Worm (Caenorhabditis elegans) whole organism, L4 larva: Measurements from ENCODE around the gene F58B4.6.

Experiments
- D1046.2 ChIP-seq: fragments of 200-800 bp; sonication (Bioruptor generic); IDR thresholded peaks from 2 replicates; pipeline ENCODE4 v1.3.6; 2022; ENCODE audit warnings: missing genetic modification characterization, missing compliant biosample characterization
- F44E2.7 ChIP-seq: fragments of 200-800 bp; sonication (Bioruptor generic); IDR thresholded peaks from 2 replicates; pipeline ENCODE4 v2.1.2; 2022; ENCODE audit warnings: missing genetic modification characterization, missing compliant biosample characterization
- T20F7.1 ChIP-seq: fragments of 200-800 bp; sonication (Bioruptor generic); optimal IDR thresholded peaks from 2 replicates; lab custom pipeline; 2018; ENCODE audit warnings: mild to moderate bottlenecking, missing genetic modification characterization, missing compliant biosample characterization
- ama-1 ChIP-seq: fragments of 150-350 bp; optimal IDR thresholded peaks from 2 replicates; lab custom pipeline; 2014; ENCODE audit warnings: inconsistent platforms, mixed read lengths
- arid-1 ChIP-seq: fragments of 200-800 bp; sonication (Bioruptor generic); conservative IDR thresholded peaks from 2 replicates; pipeline ENCODE4 v1.3.6; 2022; ENCODE audit warnings: missing genetic modification reagents, missing genetic modification characterization, missing compliant biosample characterization
- ceh-20 ChIP-seq: fragments of 200-800 bp; sonication (Bioruptor generic); IDR thresholded peaks from 2 replicates; pipeline ENCODE4 v1.3.6; 2022; ENCODE audit warnings: missing genetic modification reagents, missing genetic modification characterization, missing compliant biosample characterization
- ceh-32 ChIP-seq: sonication (generic microtip); optimal IDR thresholded peaks from 2 replicates; lab custom pipeline; 2016; ENCODE audit warnings: mild to moderate bottlenecking, missing genetic modification characterization, missing compliant biosample characterization; ENCODE audit not compliant: poor library complexity
- ceh-82 ChIP-seq: sonication (generic microtip); optimal IDR thresholded peaks from 2 replicates; lab custom pipeline; 2017; ENCODE audit warnings: missing biosample characterization, missing genetic modification characterization
- ces-1 ChIP-seq: fragments of 150-350 bp; sonication (generic microtip); optimal IDR thresholded peaks from 4 replicates; lab custom pipeline; 2014; ENCODE audit warnings: missing biosample characterization, missing genetic modification reagents, missing genetic modification characterization
- cey-2 ChIP-seq: sonication (generic microtip); optimal IDR thresholded peaks from 3 replicates; lab custom pipeline; 2017; ENCODE audit warnings: missing genetic modification characterization, mild to moderate bottlenecking, missing compliant biosample characterization, antibody characterized with exemption, borderline replicate concordance; ENCODE audit not compliant: insufficient read depth
- ctbp-1 ChIP-seq: fragments of 200-800 bp; sonication (Bioruptor generic); IDR thresholded peaks from 2 replicates; pipeline ENCODE4 v1.3.6; 2022; ENCODE audit warnings: missing genetic modification reagents, missing genetic modification characterization, missing compliant biosample characterization
- daf-16 ChIP-seq, 3 experiments: sonication (generic microtip); optimal IDR thresholded peaks; 2 replicates each; lab custom pipeline; 2016 to 2017; ENCODE audit warnings: missing genetic modification characterization in 3 of 3, missing genetic modification reagents in 3 of 3, mild to moderate bottlenecking in 2 of 3, missing compliant biosample characterization in 2 of 3, missing biosample characterization in 1 of 3, moderate library complexity in 1 of 3
- daf-19 ChIP-seq: fragments of 200-800 bp; sonication (Bioruptor generic); conservative IDR thresholded peaks from 2 replicates; pipeline ENCODE4 v1.3.6; 2022; ENCODE audit warnings: missing genetic modification characterization, missing compliant biosample characterization
- dmd-6 ChIP-seq: fragments of 200-800 bp; sonication (Bioruptor generic); IDR thresholded peaks from 2 replicates; pipeline ENCODE4 v1.3.6; 2022; ENCODE audit warnings: missing genetic modification reagents, missing genetic modification characterization, missing compliant biosample characterization
- dpl-1 ChIP-seq: fragments of 150-350 bp; optimal IDR thresholded peaks from 2 replicates; lab custom pipeline; 2014; ENCODE audit warnings: missing biosample characterization, missing genetic modification reagents, missing genetic modification characterization
- egl-43 ChIP-seq: fragments of 200-800 bp; sonication (Bioruptor generic); IDR thresholded peaks from 2 replicates; pipeline ENCODE4 v1.3.6; 2022; ENCODE audit warnings: missing genetic modification reagents, missing genetic modification characterization, missing compliant biosample characterization
- fkh-10 ChIP-seq: fragments of 150-350 bp; optimal IDR thresholded peaks from 2 replicates; lab custom pipeline; 2014; ENCODE audit warnings: missing biosample characterization, missing genetic modification reagents, missing genetic modification characterization
- hif-1 ChIP-seq, 2 experiments: sonication (generic microtip); optimal IDR thresholded peaks; 2 replicates each; lab custom pipeline; 2016 to 2017; ENCODE audit warnings: missing compliant biosample characterization in 2 of 2, missing genetic modification characterization in 2 of 2, missing genetic modification reagents in 2 of 2, missing genotype in 2 of 2, mild to moderate bottlenecking in 1 of 2
- hlh-11 ChIP-seq: fragments of 200-800 bp; sonication (Bioruptor generic); optimal IDR thresholded peaks from 2 replicates; lab custom pipeline; 2018; ENCODE audit warnings: mild to moderate bottlenecking, missing genetic modification characterization, missing compliant biosample characterization
- lin-13 ChIP-seq: fragments of 150-350 bp; optimal IDR thresholded peaks from 2 replicates; lab custom pipeline; 2014; ENCODE audit warnings: missing biosample characterization, missing genetic modification reagents, missing genetic modification characterization
- lin-38 ChIP-seq: fragments of 200-800 bp; sonication (Bioruptor generic); IDR thresholded peaks from 2 replicates; pipeline ENCODE4 v1.3.6; 2022; ENCODE audit warnings: missing genetic modification reagents, missing genetic modification characterization, missing compliant biosample characterization
- lin-39 ChIP-seq: fragments of 150-350 bp; optimal IDR thresholded peaks from 2 replicates; lab custom pipeline; 2014; ENCODE audit warnings: missing biosample characterization, missing genetic modification reagents, missing genetic modification characterization
- lsy-2 ChIP-seq, 2 experiments: fragments of 150-350 bp in 1 of 2; sonication (generic microtip) in 1 of 2; optimal IDR thresholded peaks; 2 replicates each; lab custom pipeline; 2014 to 2017; ENCODE audit warnings: missing biosample characterization in 2 of 2, missing genetic modification characterization in 2 of 2
- madf-5 ChIP-seq, 2 experiments: fragments of 200-800 bp; sonication (Bioruptor generic); IDR thresholded peaks; 2 replicates each; pipeline ENCODE4 v1.3.6; 2022; ENCODE audit warnings: missing compliant biosample characterization in 2 of 2, missing genetic modification characterization in 2 of 2
- madf-9 ChIP-seq: fragments of 200-800 bp; sonication (Bioruptor generic); conservative IDR thresholded peaks from 2 replicates; pipeline ENCODE4 v1.3.6; 2022; ENCODE audit warnings: missing genetic modification reagents, missing genetic modification characterization, missing compliant biosample characterization
- mdl-1 ChIP-seq, 2 experiments: fragments of 150-350 bp in 1 of 2; sonication (generic microtip) in 1 of 2; optimal IDR thresholded peaks; 2 replicates each; lab custom pipeline; 2014 to 2017; ENCODE audit warnings: missing biosample characterization in 2 of 2, missing genetic modification characterization in 2 of 2
- mdt-29 ChIP-seq: fragments of 200-800 bp; sonication (Bioruptor generic); IDR thresholded peaks from 2 replicates; pipeline ENCODE4 v1.3.6; 2022; ENCODE audit warnings: missing genetic modification reagents, missing genetic modification characterization, missing compliant biosample characterization
- mep-1 ChIP-seq: fragments of 150-350 bp; sonication (generic microtip); optimal IDR thresholded peaks from 3 replicates; lab custom pipeline; 2014; ENCODE audit warnings: missing biosample characterization, missing genetic modification characterization
- mes-2 ChIP-seq: sonication (generic microtip); optimal IDR thresholded peaks from 2 replicates; lab custom pipeline; 2016; ENCODE audit warnings: missing genotype, mild to moderate bottlenecking, missing genetic modification characterization, missing compliant biosample characterization; ENCODE audit not compliant: poor library complexity, severe bottlenecking
- mxl-3 ChIP-seq: fragments of 200-800 bp; sonication (Bioruptor generic); optimal IDR thresholded peaks from 2 replicates; lab custom pipeline; 2018; ENCODE audit warnings: mild to moderate bottlenecking, missing genetic modification characterization, missing compliant biosample characterization
- nhr-10 ChIP-seq: fragments of 150-350 bp; optimal IDR thresholded peaks from 2 replicates; lab custom pipeline; 2014; ENCODE audit warnings: missing biosample characterization, missing genetic modification characterization
- nhr-102 ChIP-seq: sonication (generic microtip); optimal IDR thresholded peaks from 2 replicates; lab custom pipeline; 2016; ENCODE audit warnings: mild to moderate bottlenecking, missing genetic modification characterization, moderate library complexity, missing compliant biosample characterization
- nhr-28 ChIP-seq: fragments of 150-350 bp; optimal IDR thresholded peaks from 2 replicates; lab custom pipeline; 2014; ENCODE audit warnings: missing biosample characterization, missing genetic modification characterization
- nhr-42 ChIP-seq: fragments of 200-800 bp; sonication (Bioruptor generic); IDR thresholded peaks from 2 replicates; pipeline ENCODE4 v1.3.6; 2022; ENCODE audit warnings: missing genetic modification characterization, missing compliant biosample characterization
- nhr-48 ChIP-seq: sonication (generic microtip); optimal IDR thresholded peaks from 2 replicates; lab custom pipeline; 2016; ENCODE audit warnings: mild to moderate bottlenecking, missing genetic modification characterization, missing compliant biosample characterization
- nhr-6 ChIP-seq: fragments of 150-350 bp; optimal IDR thresholded peaks from 2 replicates; lab custom pipeline; 2014; ENCODE audit warnings: missing biosample characterization, missing genetic modification characterization
- nhr-77 ChIP-seq: fragments of 150-350 bp; optimal IDR thresholded peaks from 2 replicates; lab custom pipeline; 2014; ENCODE audit warnings: missing biosample characterization, missing genetic modification characterization
- pha-4 ChIP-seq, 2 experiments: fragments of 150-350 bp in 1 of 2; fragments of 200-800 bp in 1 of 2; sonication (Bioruptor generic) in 1 of 2; IDR thresholded peaks in 1 of 2; optimal IDR thresholded peaks in 1 of 2; 2 replicates each; pipeline versions ENCODE4 v1.3.6 to Lab custom; 2014 to 2022; ENCODE audit warnings: missing genetic modification characterization in 2 of 2, missing genetic modification reagents in 2 of 2, missing biosample characterization in 1 of 2, missing compliant biosample characterization in 1 of 2
- set-16 ChIP-seq: fragments of 200-800 bp; sonication (Bioruptor generic); IDR thresholded peaks from 2 replicates; pipeline ENCODE4 v1.3.6; 2022; ENCODE audit warnings: missing genetic modification reagents, missing genetic modification characterization, missing compliant biosample characterization
- unc-62 ChIP-seq, 3 experiments: fragments of 150-350 bp in 1 of 3; sonication (generic microtip); optimal IDR thresholded peaks in 2 of 3; peaks in 1 of 3; 1 replicate in 1 of 3; 2 replicates in 2 of 3; lab custom pipeline; 2014 to 2017; ENCODE audit warnings: missing biosample characterization in 3 of 3, missing genetic modification characterization in 3 of 3, missing genetic modification reagents in 3 of 3, missing genotype in 1 of 3
- vab-7 ChIP-seq: fragments of 200-800 bp; sonication (Bioruptor generic); IDR thresholded peaks from 2 replicates; pipeline ENCODE4 v1.3.6; 2022; ENCODE audit warnings: missing genetic modification reagents, missing genetic modification characterization, missing compliant biosample characterization
- zag-1 ChIP-seq: fragments of 150-350 bp; optimal IDR thresholded peaks from 2 replicates; lab custom pipeline; 2014; ENCODE audit warnings: missing biosample characterization, missing genetic modification characterization
- zfp-3 ChIP-seq: fragments of 200-800 bp; sonication (Bioruptor generic); conservative IDR thresholded peaks from 2 replicates; pipeline ENCODE4 v1.3.6; 2022; ENCODE audit warnings: missing genetic modification reagents, missing genetic modification characterization, missing compliant biosample characterization
- zip-2 ChIP-seq: fragments of 150-350 bp; optimal IDR thresholded peaks from 2 replicates; lab custom pipeline; 2014; ENCODE audit warnings: missing biosample characterization, missing genetic modification characterization
- ztf-11 ChIP-seq: fragments of 150-350 bp; optimal IDR thresholded peaks from 2 replicates; lab custom pipeline; 2014; ENCODE audit warnings: missing biosample characterization, missing genetic modification characterization

The F58B4.6 gene

ce11 chrV:10960544-10960943 lies 35.7 kb downstream of the F58B4.6 start, which contains the start of gene vps-36 (continued):
- TF ChIP-seq unc-62 (GFP tag; optimal IDR thresholded peaks at IDR 0.05 in 1 of 2; lab: Kevin White, UChicago) = no peak
- no peak for TF ChIP-seq unc-62 (tag; optimal IDR thresholded peaks at IDR 0.05; lab: Kevin White, UChicago)
- no peak for TF ChIP-seq cey-2 (tag; lab: Kevin White, UChicago)
- TF ChIP-seq T20F7.1 = peak; percentile 36
- no peak for TF ChIP-seq ces-1 (GFP tag; lab: Kevin White, UChicago)
- TF ChIP-seq mep-1 = peak; percentile 31
- no peak for TF ChIP-seq madf-5 (GFP tag; IDR thresholded peaks at IDR 0.05; lab: Robert Waterston, UW)
- TF ChIP-seq zag-1 (tag; lab: Kevin White, UChicago) = no peak
- no peak for TF ChIP-seq pha-4 (GFP tag; IDR thresholded peaks at IDR 0.05; lab: Robert Waterston, UW)
- TF ChIP-seq pha-4 (tag; optimal IDR thresholded peaks at IDR 0.05; lab: Kevin White, UChicago) = peak; percentile 27
- TF ChIP-seq fkh-10 (GFP tag; lab: Kevin White, UChicago) = no peak
- TF ChIP-seq nhr-6 (tag; lab: Kevin White, UChicago) = no peak
- no peak for TF ChIP-seq mdt-29
- no peak for TF ChIP-seq lsy-2 (tag; optimal IDR thresholded peaks at IDR 0.05; lab: Kevin White, UChicago)
- TF ChIP-seq ztf-11 = no peak
- no peak for TF ChIP-seq mdl-1 (tag; optimal IDR thresholded peaks at IDR 0.05; lab: Kevin White, UChicago)
- TF ChIP-seq daf-16 (GFP tag; optimal IDR thresholded peaks at IDR 0.05; lab: Kevin White, UChicago) = no peak
- peak; percentile 64 for TF ChIP-seq daf-16 (tag; optimal IDR thresholded peaks at IDR 0.05; lab: Kevin White, UChicago)
- TF ChIP-seq F44E2.7 (GFP tag; lab: Robert Waterston, UW) = no peak
- no peak for TF ChIP-seq vab-7 (GFP tag; lab: Robert Waterston, UW)
- TF ChIP-seq nhr-77 = peak; percentile 14
- no peak for TF ChIP-seq nhr-10 (tag; lab: Kevin White, UChicago)
- TF ChIP-seq zip-2 (tag; lab: Kevin White, UChicago) = no peak
- no peak for TF ChIP-seq ceh-82 (tag; lab: Kevin White, UChicago)
- no peak for TF ChIP-seq nhr-102 (tag; lab: Kevin White, UChicago)
- TF ChIP-seq lin-38 = peak; percentile 37
- TF ChIP-seq dmd-6 (GFP tag; lab: Robert Waterston, UW) = peak; percentile 77
- no peak for TF ChIP-seq zfp-3 (GFP tag; lab: Robert Waterston, UW)

- TF ChIP-seq ama-1 (lab: Kevin White, UChicago) (peak; percentile 6), hif-1 (tag; optimal IDR thresholded peaks at IDR 0.05; lab: Kevin White, UChicago) (peak in 1 of 2 experiments; percentile 66), egl-43 (0 out of 2 replicates have a peak, but pooled peaks have one; percentile 50), mdl-1 (tag; optimal IDR thresholded peaks at IDR 0.05; lab: Kevin White, UChicago) (peak in 1 of 2 experiments; percentile 2), fkh-10 (GFP tag; lab: Kevin White, UChicago) (peak; percentile 89), nhr-28 (tag; lab: Kevin White, UChicago) (peak; percentile 28), lin-38 (peak; percentile 60), arid-1 (GFP tag; lab: Robert Waterston, UW) (0 out of 2 replicates have a peak, but pooled peaks have one; percentile 19), daf-19 (GFP tag; lab: Robert Waterston, UW) (0 out of 2 replicates have a peak, but pooled peaks have one; percentile 38), dmd-6 (GFP tag; lab: Robert Waterston, UW) (peak; percentile 58), nhr-42 (GFP tag; lab: Robert Waterston, UW) (peak; percentile 65; the same call in 1 of the 2 replicates), lin-39 (no peak), daf-16 (GFP tag; optimal IDR thresholded peaks at IDR 0.05; lab: Kevin White, UChicago) (peak in 1 of 2 experiments; percentile 87), daf-16 (tag; optimal IDR thresholded peaks at IDR 0.05; lab: Kevin White, UChicago) (peak; percentile 53), mdt-29 (no peak), mes-2 (tag; lab: Kevin White, UChicago) (peak; percentile 7), ctbp-1 (GFP tag; lab: Robert Waterston, UW) (peak; percentile 84), unc-62 (GFP tag; optimal IDR thresholded peaks at IDR 0.05 in 1 of 2; lab: Kevin White, UChicago) (no peak), unc-62 (tag; optimal IDR thresholded peaks at IDR 0.05; lab: Kevin White, UChicago) (no peak), madf-9 (GFP tag; lab: Robert Waterston, UW) (no peak), ces-1 (GFP tag; lab: Kevin White, UChicago) (peak; percentile 68), ceh-20 (GFP tag; lab: Robert Waterston, UW) (peak; percentile 56), D1046.2 (GFP tag; lab: Robert Waterston, UW) (0 out of 2 replicates have a peak, but pooled peaks have one; percentile 10), ceh-32 (tag; lab: Kevin White, UChicago) (no peak), nhr-48 (tag; lab: Kevin White, UChicago) (peak; percentile 40), zag-1 (tag; lab: Kevin White, UChicago) (peak; percentile 12), dpl-1 (GFP tag; lab: Kevin White, UChicago) (peak; percentile 6), mxl-3 (peak; percentile 29), set-16 (GFP tag; lab: Robert Waterston, UW) (peak; percentile 45), hlh-11 (tag; lab: Kevin White, UChicago) (peak; percentile 84), lin-13 (peak; percentile 35)
These were observed 36.6 kb downstream of the F58B4.6 start for ce11 chrV:10961448-10961870.
